Worm (Caenorhabditis elegans) whole organism, L2 larva: Measurements from ENCODE around the gene cyy-1.

Source experiments
- R02D3.7 ChIP-seq: fragments of 150-350 bp; optimal IDR thresholded peaks from 2 replicates; lab custom pipeline; 2014; ENCODE audit warnings: missing biosample characterization, missing genetic modification characterization
- aly-2 ChIP-seq: fragments of 150-350 bp; optimal IDR thresholded peaks from 2 replicates; lab custom pipeline; 2014; ENCODE audit warnings: missing biosample characterization, missing genetic modification characterization
- ama-1 ChIP-seq: fragments of 150-350 bp; optimal IDR thresholded peaks from 2 replicates; lab custom pipeline; 2018; ENCODE audit warnings: inconsistent platforms
- nhr-25 ChIP-seq: fragments of 150-350 bp; sonication (generic microtip); optimal IDR thresholded peaks from 3 replicates; lab custom pipeline; 2014; ENCODE audit warnings: missing biosample characterization, missing genetic modification characterization
- sma-3 ChIP-seq: sonication (generic microtip); optimal IDR thresholded peaks from 2 replicates; lab custom pipeline; 2016; ENCODE audit warnings: missing genetic modification reagents, missing genetic modification characterization, missing compliant biosample characterization
- unc-39 ChIP-seq: fragments of 150-350 bp; optimal IDR thresholded peaks from 2 replicates; lab custom pipeline; 2014; ENCODE audit warnings: missing biosample characterization, missing genetic modification characterization

ce11 chrIII:8375000-8375399, 30.7 kb upstream of the cyy-1 start, which contains the start of gene met-2:
- TF ChIP-seq R02D3.7 (tag; lab: Kevin White, UChicago) (no peak), nhr-25 (no peak), ama-1 (lab: Kevin White, UChicago) (no peak), aly-2 (no peak), sma-3 (GFP tag; lab: Kevin White, UChicago) (no peak), unc-39 (tag; lab: Kevin White, UChicago) (no peak)
